Fruit fly (Drosophila melanogaster) whole organism, embryonic: ENCODE data around the gene CG12420.

ENCODE experiments used
- Bdp1 ChIP-seq: fragments of 200-800 bp; sonication (Bioruptor generic); optimal IDR thresholded peaks from 3 replicates; lab custom pipeline; 2016; ENCODE audit warnings: missing biosample characterization, missing genetic modification characterization
- Bgb ChIP-seq: fragments of 200-800 bp; sonication (Bioruptor generic); IDR thresholded peaks from 2 replicates; pipeline ENCODE4 v1.3.6; 2022; ENCODE audit warnings: missing biosample characterization, missing genetic modification characterization; ENCODE audit not compliant: partially characterized antibody
- CG11247 ChIP-seq: fragments of 200-800 bp; sonication (Bioruptor generic); IDR thresholded peaks from 2 replicates; pipeline ENCODE4 v1.3.6; 2022; ENCODE audit warnings: missing biosample characterization, missing genetic modification characterization
- CG13287 ChIP-seq: fragments of 200-800 bp; sonication (Bioruptor generic); IDR thresholded peaks from 2 replicates; pipeline ENCODE4 v1.3.6; 2022; ENCODE audit warnings: missing biosample characterization, missing genetic modification characterization; ENCODE audit not compliant: partially characterized antibody
- CG15696 ChIP-seq: fragments of 200-800 bp; sonication (Bioruptor generic); optimal IDR thresholded peaks from 2 replicates; lab custom pipeline; 2019; ENCODE audit warnings: missing biosample characterization, mild to moderate bottlenecking, missing genetic modification characterization, moderate library complexity
- CG17829 ChIP-seq: fragments of 200-800 bp; optimal IDR thresholded peaks from 2 replicates; lab custom pipeline; 2019; ENCODE audit warnings: missing biosample characterization, mild to moderate bottlenecking, missing genetic modification characterization, moderate library complexity
- CG30020 ChIP-seq: fragments of 200-800 bp; optimal IDR thresholded peaks from 2 replicates; lab custom pipeline; 2019; ENCODE audit warnings: missing biosample characterization, mild to moderate bottlenecking, missing genetic modification characterization, moderate library complexity
- CG32772 ChIP-seq: fragments of 200-800 bp; sonication (Bioruptor generic); IDR thresholded peaks from 2 replicates; pipeline ENCODE4 v1.3.6; 2022; ENCODE audit warnings: missing biosample characterization, missing genetic modification characterization
- CG3281 ChIP-seq: fragments of 200-800 bp; sonication (Bioruptor generic); optimal IDR thresholded peaks from 3 replicates; lab custom pipeline; 2017; ENCODE audit warnings: missing biosample characterization, mild to moderate bottlenecking, missing genetic modification characterization
- CG34224 ChIP-seq: fragments of 200-800 bp; sonication (Bioruptor generic); IDR thresholded peaks from 3 replicates; pipeline ENCODE4 v1.3.6; 2022; ENCODE audit warnings: missing biosample characterization, missing genetic modification characterization; ENCODE audit not compliant: partially characterized antibody
- CG8089 ChIP-seq: fragments of 200-800 bp; sonication (Bioruptor generic); optimal IDR thresholded peaks from 3 replicates; lab custom pipeline; 2016; ENCODE audit warnings: missing biosample characterization, missing genetic modification characterization
- CG8281 ChIP-seq: fragments of 200-800 bp; sonication (Bioruptor generic); optimal IDR thresholded peaks from 2 replicates; lab custom pipeline; 2018; ENCODE audit warnings: missing biosample characterization, mild to moderate bottlenecking, missing genetic modification characterization, moderate library complexity
- CG8478 ChIP-seq: fragments of >200 bp; optimal IDR thresholded peaks from 2 replicates; lab custom pipeline; 2018
- CG9609 ChIP-seq: fragments of 200-800 bp; sonication (Bioruptor generic); optimal IDR thresholded peaks from 3 replicates; lab custom pipeline; 2016; ENCODE audit warnings: missing biosample characterization, missing genetic modification characterization
- Doc3 ChIP-seq: fragments of 200-800 bp; sonication (Bioruptor generic); IDR thresholded peaks from 3 replicates; pipeline ENCODE4 v1.3.6; 2022; ENCODE audit warnings: missing biosample characterization, missing genetic modification characterization; ENCODE audit not compliant: partially characterized antibody
- Dref ChIP-seq: fragments of 200-800 bp; sonication (Bioruptor generic); IDR thresholded peaks from 2 replicates; pipeline ENCODE4 v1.3.6; 2022; ENCODE audit warnings: missing biosample characterization, missing genetic modification characterization
- H2.0 ChIP-seq: fragments of 200-800 bp; sonication (Bioruptor generic); IDR thresholded peaks from 2 replicates; pipeline ENCODE4 v1.3.6; 2022; ENCODE audit warnings: missing biosample characterization, missing genetic modification characterization
- HLH54F ChIP-seq: fragments of 200-800 bp; sonication (Bioruptor generic); optimal IDR thresholded peaks from 3 replicates; lab custom pipeline; 2016; ENCODE audit warnings: missing biosample characterization, missing genetic modification characterization
- Hand ChIP-seq: fragments of 200-800 bp; sonication (Bioruptor generic); optimal IDR thresholded peaks from 2 replicates; lab custom pipeline; 2017; ENCODE audit warnings: mild to moderate bottlenecking, missing biosample characterization, missing genetic modification reagents, missing genetic modification characterization
- Hey ChIP-seq: fragments of 200-800 bp; sonication (Bioruptor generic); optimal IDR thresholded peaks from 3 replicates; lab custom pipeline; 2018; ENCODE audit warnings: missing biosample characterization, mild to moderate bottlenecking, missing genetic modification characterization
- Hr51 ChIP-seq, 2 experiments: fragments of 200-800 bp; sonication (Bioruptor generic); optimal IDR thresholded peaks; 2 replicates in 1 of 2; 3 replicates in 1 of 2; lab custom pipeline; 2016 to 2018; ENCODE audit warnings: missing biosample characterization in 2 of 2, missing genetic modification characterization in 2 of 2, mild to moderate bottlenecking in 1 of 2, moderate library complexity in 1 of 2
- Hsf ChIP-seq: fragments of 200-800 bp; sonication (Bioruptor generic); optimal IDR thresholded peaks from 3 replicates; lab custom pipeline; 2016; ENCODE audit warnings: missing biosample characterization, missing genetic modification characterization
- MTF-1 ChIP-seq: fragments of 200-800 bp; sonication (Bioruptor generic); optimal IDR thresholded peaks from 2 replicates; lab custom pipeline; 2018; ENCODE audit warnings: missing biosample characterization, mild to moderate bottlenecking, missing genetic modification characterization, borderline replicate concordance
- Mes4 ChIP-seq: fragments of 200-800 bp; sonication (Bioruptor generic); optimal IDR thresholded peaks from 2 replicates; lab custom pipeline; 2016; ENCODE audit warnings: missing biosample characterization, missing genetic modification characterization
- Opbp ChIP-seq: fragments of 200-800 bp; sonication (Bioruptor generic); IDR thresholded peaks from 3 replicates; pipeline ENCODE4 v1.3.6; 2022; ENCODE audit warnings: missing biosample characterization, missing genetic modification characterization; ENCODE audit not compliant: partially characterized antibody
- Pdp1 ChIP-seq, 2 experiments: fragments of 200-800 bp; sonication (Bioruptor generic); optimal IDR thresholded peaks; 3 replicates each; lab custom pipeline; 2016; ENCODE audit warnings: missing biosample characterization in 2 of 2, missing genetic modification characterization in 2 of 2, mild to moderate bottlenecking in 1 of 2, moderate library complexity in 1 of 2
- bab2 ChIP-seq: fragments of 200-800 bp; sonication (Bioruptor generic); optimal IDR thresholded peaks from 2 replicates; lab custom pipeline; 2016; ENCODE audit warnings: missing biosample characterization, missing genetic modification characterization
- croc ChIP-seq: fragments of 200-800 bp; sonication (Bioruptor generic); conservative IDR thresholded peaks from 3 replicates; pipeline ENCODE4 v1.3.6; 2022; ENCODE audit warnings: missing biosample characterization, missing genetic modification characterization
- dan ChIP-seq: fragments of 200-800 bp; sonication (Bioruptor generic); IDR thresholded peaks from 2 replicates; pipeline ENCODE4 v1.3.6; 2022; ENCODE audit warnings: missing biosample characterization, missing genetic modification characterization
- eyg ChIP-seq: fragments of 200-800 bp; sonication (Bioruptor generic); optimal IDR thresholded peaks from 3 replicates; lab custom pipeline; 2016; ENCODE audit warnings: missing biosample characterization, missing genetic modification characterization
- fu2 ChIP-seq: fragments of 200-800 bp; sonication (Bioruptor generic); optimal IDR thresholded peaks from 2 replicates; lab custom pipeline; 2016; ENCODE audit warnings: missing biosample characterization, missing genetic modification characterization
- gsb-n ChIP-seq: fragments of 200-800 bp; sonication (Bioruptor generic); optimal IDR thresholded peaks from 3 replicates; lab custom pipeline; 2018; ENCODE audit warnings: missing biosample characterization, mild to moderate bottlenecking, missing genetic modification characterization
- jumu ChIP-seq: fragments of 200-800 bp; sonication (Bioruptor generic); optimal IDR thresholded peaks from 3 replicates; lab custom pipeline; 2016; ENCODE audit warnings: missing biosample characterization, missing genetic modification characterization
- knrl ChIP-seq: fragments of 200-800 bp; sonication (Bioruptor generic); IDR thresholded peaks from 3 replicates; pipeline ENCODE4 v1.3.6; 2022; ENCODE audit warnings: missing biosample characterization, missing genetic modification characterization; ENCODE audit not compliant: partially characterized antibody
- maf-S ChIP-seq: fragments of 200-800 bp; sonication (Bioruptor generic); optimal IDR thresholded peaks from 2 replicates; lab custom pipeline; 2016; ENCODE audit warnings: missing biosample characterization, missing genetic modification characterization
- prd ChIP-seq, 3 experiments: fragments of >200 bp in 2 of 3; fragments of 200-800 bp in 1 of 3; sonication (Bioruptor generic) in 1 of 3; optimal IDR thresholded peaks in 2 of 3; IDR thresholded peaks in 1 of 3; 2 replicates in 2 of 3; 3 replicates in 1 of 3; pipeline versions ENCODE4 v1.3.6 to Lab custom; 2017 to 2022; ENCODE audit warnings: missing biosample characterization in 1 of 3, missing genetic modification characterization in 1 of 3
- rib ChIP-seq: fragments of 200-800 bp; sonication (Bioruptor generic); IDR thresholded peaks from 2 replicates; pipeline ENCODE4 v1.3.6; 2022; ENCODE audit warnings: missing biosample characterization, missing genetic modification characterization
- slou ChIP-seq: fragments of 200-800 bp; sonication (Bioruptor generic); optimal IDR thresholded peaks from 3 replicates; lab custom pipeline; 2016; ENCODE audit warnings: missing biosample characterization, missing genetic modification characterization
- tup ChIP-seq: fragments of 200-800 bp; sonication (Bioruptor generic); optimal IDR thresholded peaks from 2 replicates; lab custom pipeline; 2016; ENCODE audit warnings: missing biosample characterization, mild to moderate bottlenecking, missing genetic modification characterization, moderate library complexity

The CG12420 gene

DNA sequence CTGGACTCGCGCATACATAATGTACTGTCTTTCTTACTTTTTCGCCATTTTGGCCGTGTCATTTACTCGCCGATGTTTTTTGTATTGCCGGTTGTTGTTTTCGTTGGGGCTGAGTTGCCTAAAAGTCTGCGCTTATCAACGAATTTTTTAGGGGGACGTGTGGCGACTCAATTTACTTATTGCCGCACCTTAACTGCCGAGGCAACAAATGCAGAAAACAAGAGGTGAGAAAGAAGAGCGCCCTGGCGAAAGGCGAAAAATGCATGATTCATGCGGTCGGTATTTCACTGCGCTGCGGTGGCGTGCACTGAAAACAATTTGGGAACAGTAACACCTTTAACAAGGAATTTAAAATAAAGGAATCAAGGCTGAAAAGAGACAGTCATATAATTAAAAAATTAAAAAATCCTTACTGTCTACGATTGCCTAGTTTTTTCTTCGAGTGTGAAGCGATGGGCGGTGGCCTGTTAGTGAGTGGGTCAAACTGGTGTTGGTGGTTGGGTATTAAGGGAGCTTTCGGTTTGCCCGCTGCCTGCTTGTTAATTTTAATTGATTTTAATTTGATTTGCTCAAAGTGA is 46.5 kb downstream of the CG12420 start (continued):
- TF ChIP-seq slou (GFP tag; lab: Kevin White, UChicago) (no peak), Hey (tag; lab: Kevin White, UChicago) (peak; percentile 90), CG32772 (GFP tag; lab: Robert Waterston, UW) (peak; percentile 77), CG3281 (GFP tag; lab: Kevin White, UChicago) (peak; percentile 70), croc (GFP tag; lab: Robert Waterston, UW) (no peak; the same call in 2 of the 3 replicates), eyg (GFP tag; lab: Kevin White, UChicago) (no peak), maf-S (no peak), CG30020 (tag; lab: Kevin White, UChicago) (no peak), CG17829 (tag; lab: Kevin White, UChicago) (peak; percentile 53), CG13287 (GFP tag; lab: Robert Waterston, UW) (no peak), CG34224 (GFP tag; lab: Robert Waterston, UW) (no peak), CG11247 (GFP tag; lab: Robert Waterston, UW) (peak; percentile 67), knrl (no peak), Dref (GFP tag; lab: Robert Waterston, UW) (no peak), bab2 (GFP tag; lab: Kevin White, UChicago) (peak; percentile 73), CG15696 (no peak), Bdp1 (peak; percentile 19), prd (optimal IDR thresholded peaks at IDR 0.05; lab: Kevin White, UChicago) (no peak), prd (GFP tag; IDR thresholded peaks at IDR 0.05; lab: Robert Waterston, UW) (peak; percentile 83), MTF-1 (GFP tag; lab: Kevin White, UChicago) (no peak), gsb-n (peak; percentile 14), CG8281 (tag; lab: Kevin White, UChicago) (peak; percentile 4), tup (GFP tag; lab: Kevin White, UChicago) (peak; percentile 24), CG8089 (peak; percentile 21), dan (GFP tag; lab: Robert Waterston, UW) (no peak), fu2 (GFP tag; lab: Kevin White, UChicago) (no peak), CG9609 (GFP tag; lab: Kevin White, UChicago) (peak; percentile 30), CG8478 (lab: Kevin White, UChicago) (no peak), Hr51 (GFP tag; optimal IDR thresholded peaks at IDR 0.05; lab: Kevin White, UChicago) (peak; percentile 19 to 72), Bgb (GFP tag; lab: Robert Waterston, UW) (no peak), rib (GFP tag; lab: Robert Waterston, UW) (no peak), Hsf (GFP tag; lab: Kevin White, UChicago) (peak; percentile 62), Doc3 (GFP tag; lab: Robert Waterston, UW) (no peak)

DNA sequence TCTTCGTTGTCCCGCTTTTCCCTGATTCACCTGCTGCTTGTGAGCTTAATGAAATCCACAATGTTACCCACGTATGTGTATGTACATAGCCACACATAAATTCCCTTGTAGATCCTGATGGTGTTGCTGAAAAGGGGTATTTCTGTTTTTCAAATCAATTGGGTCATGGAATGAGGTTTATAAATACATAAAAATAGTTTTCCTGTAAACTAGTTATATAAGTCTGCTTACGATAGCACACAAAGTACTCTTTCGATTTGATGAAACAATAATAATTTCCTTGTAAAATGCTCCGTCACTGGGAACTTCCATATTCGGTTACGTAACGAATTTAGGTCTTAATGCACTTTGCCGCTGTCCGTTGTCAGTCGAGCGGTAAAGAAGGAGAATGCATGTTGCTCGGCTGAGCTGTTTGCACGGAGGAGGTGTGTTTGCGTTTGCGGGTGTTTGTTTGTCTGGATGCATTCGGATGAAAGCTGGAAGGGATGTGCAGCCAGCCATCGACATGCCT is 47.5 kb downstream of the CG12420 start:
- TF ChIP-seq Mes4 (no peak), Pdp1 (GFP tag; optimal IDR thresholded peaks at IDR 0.05; lab: Kevin White, UChicago) (peak in 1 of 2 experiments; percentile 94), H2.0 (GFP tag; lab: Robert Waterston, UW) (no peak), HLH54F (GFP tag; lab: Kevin White, UChicago) (no peak), Opbp (GFP tag; lab: Robert Waterston, UW) (no peak), jumu (no peak), Hand (GFP tag; lab: Kevin White, UChicago) (no peak)
